Worm (Caenorhabditis elegans): ENCODE results near the gene F57A8.7.

Gene F57A8.7

ce11 chrV:10039837-10040236 lies 35.7 kb upstream of the F57A8.7 start (continued):
- TF ChIP-seq cebp-1 (GFP tag; IDR thresholded peaks at IDR 0.05) = peak; percentile 36; the same call in 1 of the 2 replicates
- peak; percentile 71 for TF ChIP-seq cebp-1 (tag; optimal IDR thresholded peaks at IDR 0.05)
- no peak for TF ChIP-seq Y79H2A.3 (GFP tag; conservative IDR thresholded peaks at IDR 0.05)
- TF ChIP-seq rcor-1 (GFP tag; IDR thresholded peaks at IDR 0.05) = no peak
- TF ChIP-seq nhr-80 (tag; optimal IDR thresholded peaks at IDR 0.05) = peak; percentile 76
- TF ChIP-seq let-607 (tag; optimal IDR thresholded peaks at IDR 0.05) = peak in 1 of 2 experiments; percentile 27
- no peak for TF ChIP-seq rec-8 (tag; optimal IDR thresholded peaks at IDR 0.05)
- TF ChIP-seq nfya-2 (GFP tag; IDR thresholded peaks at IDR 0.05) = no peak
- no peak for TF ChIP-seq zim-3 (tag; optimal IDR thresholded peaks at IDR 0.05)
- 0 out of 2 replicates have a peak, but pooled peaks have one; percentile 15 for TF ChIP-seq C06A6.2 (GFP tag; conservative IDR thresholded peaks at IDR 0.05)
- no peak for TF ChIP-seq aptf-2 (GFP tag; conservative IDR thresholded peaks at IDR 0.05)
- 0 out of 2 replicates have a peak, but pooled peaks have one; percentile 44 for TF ChIP-seq egl-44 (GFP tag; IDR thresholded peaks at IDR 0.05)
- no peak for TF ChIP-seq ets-4 (GFP tag; optimal IDR thresholded peaks at IDR 0.05)
- TF ChIP-seq tbx-9 (tag; optimal IDR thresholded peaks at IDR 0.05; ENCODE audit: borderline replicate concordance) = no peak
- no peak for TF ChIP-seq somi-1 (GFP tag; optimal IDR thresholded peaks at IDR 0.05)
- TF ChIP-seq let-526 (GFP tag; IDR thresholded peaks at IDR 0.05) = 0 out of 2 replicates have a peak, but pooled peaks have one; percentile 65
- TF ChIP-seq ceh-27 (GFP tag; optimal IDR thresholded peaks at IDR 0.05) = peak; percentile 48
- TF ChIP-seq chd-7 (tag; optimal IDR thresholded peaks at IDR 0.05) = peak; percentile 46

ce11 chrV:10041484-10041883 lies 34.1 kb upstream of the F57A8.7 start:
- TF ChIP-seq xnd-1 (tag; optimal IDR thresholded peaks at IDR 0.05) (no peak), ceh-100 (GFP tag; IDR thresholded peaks at IDR 0.05) (no peak), K12H6.12 (tag; optimal IDR thresholded peaks at IDR 0.05) (peak; percentile 47), ceh-27 (GFP tag; optimal IDR thresholded peaks at IDR 0.05) (peak; percentile 50), ztf-28 (GFP tag; IDR thresholded peaks at IDR 0.05) (0 out of 2 replicates have a peak, but pooled peaks have one; percentile 7), pbrm-1 (GFP tag; IDR thresholded peaks at IDR 0.05) (0 out of 2 replicates have a peak, but pooled peaks have one; percentile 40), lir-1 (GFP tag; conservative IDR thresholded peaks at IDR 0.05) (peak; percentile 92), nhr-80 (tag; optimal IDR thresholded peaks at IDR 0.05) (peak; percentile 9), cebp-1 (GFP tag; IDR thresholded peaks at IDR 0.05) (no peak), cebp-1 (tag; optimal IDR thresholded peaks at IDR 0.05) (peak; percentile 20), ccch-3 (GFP tag; optimal IDR thresholded peaks at IDR 0.05) (no peak), lin-35 (GFP tag; optimal IDR thresholded peaks at IDR 0.05) (peak in 1 of 3 experiments; percentile 21), hmg-1.2 (GFP tag; IDR thresholded peaks at IDR 0.05) (peak; percentile 12; the same call in 1 of the 2 replicates)

DNA sequence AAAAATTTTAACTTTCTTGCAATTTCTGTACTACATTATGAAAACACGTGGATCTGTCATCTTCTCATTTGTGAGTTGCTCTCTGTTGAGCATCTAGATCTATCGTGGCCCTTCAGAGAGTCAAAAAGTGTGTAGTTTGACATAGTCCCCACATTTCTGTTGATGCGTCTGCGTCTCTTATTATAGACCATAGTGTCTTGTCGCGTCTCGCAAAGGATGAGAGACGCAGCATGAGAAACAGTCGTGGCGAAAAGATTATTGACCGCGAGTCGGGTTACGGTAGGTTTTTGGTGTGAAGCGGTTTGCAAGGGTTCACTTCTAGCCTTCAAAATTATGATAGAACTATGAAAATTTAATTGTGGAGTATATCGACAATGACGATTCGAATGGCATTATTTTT lies 33.3 kb upstream of the F57A8.7 start:
- TF ChIP-seq pha-4 (tag; optimal IDR thresholded peaks at IDR 0.05) (peak; percentile 14), chd-7 (tag; optimal IDR thresholded peaks at IDR 0.05) (no peak), pbrm-1 (GFP tag; IDR thresholded peaks at IDR 0.05) (peak; percentile 55), die-1 (tag; optimal IDR thresholded peaks at IDR 0.05) (no peak), snpc-3.4 (tag; optimal IDR thresholded peaks at IDR 0.05) (no peak), somi-1 (GFP tag; optimal IDR thresholded peaks at IDR 0.05) (no peak), lin-54 (GFP tag; optimal IDR thresholded peaks at IDR 0.05) (peak; percentile 5), cebp-1 (GFP tag; IDR thresholded peaks at IDR 0.05) (no peak), cebp-1 (tag; optimal IDR thresholded peaks at IDR 0.05) (peak; percentile 50), C06A6.2 (GFP tag; conservative IDR thresholded peaks at IDR 0.05) (0 out of 2 replicates have a peak, but pooled peaks have one; percentile 20), K12H6.12 (tag; optimal IDR thresholded peaks at IDR 0.05) (peak; percentile 53), ceh-27 (GFP tag; optimal IDR thresholded peaks at IDR 0.05) (peak; percentile 23), egl-44 (GFP tag; IDR thresholded peaks at IDR 0.05) (no peak), mcd-1 (GFP tag; IDR thresholded peaks at IDR 0.05) (peak; percentile 35; the same call in 1 of the 2 replicates), unc-62 (GFP tag; optimal IDR thresholded peaks at IDR 0.05) (peak; percentile 6), B0261.1 (tag; optimal IDR thresholded peaks at IDR 0.05) (no peak), C17E4.6 (GFP tag; IDR thresholded peaks at IDR 0.05) (no peak), hmg-1.2 (GFP tag; IDR thresholded peaks at IDR 0.05) (peak; percentile 94), repo-1 (tag; optimal IDR thresholded peaks at IDR 0.05) (no peak), tbp1 (GFP tag; optimal IDR thresholded peaks at IDR 0.05) (peak; percentile 21), ceh-40 (GFP tag; IDR thresholded peaks at IDR 0.05) (no peak), dox-1 (GFP tag; IDR thresholded peaks at IDR 0.05) (peak; percentile 36; the same call in 1 of the 2 replicates)
